Worm (Caenorhabditis elegans) whole organism, young adult: ENCODE data around the gene dmd-7.

Experiments
- B0035.1 ChIP-seq: sonication (generic microtip); optimal IDR thresholded peaks from 2 replicates; lab custom pipeline; 2016; ENCODE audit warnings: missing genetic modification characterization, mild to moderate bottlenecking, missing compliant biosample characterization, missing genotype, missing genetic modification reagents
- B0261.1 ChIP-seq: sonication (generic microtip); optimal IDR thresholded peaks from 2 replicates; lab custom pipeline; 2016; ENCODE audit warnings: mild to moderate bottlenecking, missing genetic modification characterization, moderate library complexity, missing compliant biosample characterization
- C17E4.6 ChIP-seq: fragments of 200-800 bp; sonication (Bioruptor generic); IDR thresholded peaks from 2 replicates; pipeline ENCODE4 v1.3.6; 2022; ENCODE audit warnings: missing genetic modification reagents, missing genetic modification characterization, missing compliant biosample characterization
- F23B12.7 ChIP-seq: sonication (generic microtip); optimal IDR thresholded peaks from 2 replicates; lab custom pipeline; 2017; ENCODE audit warnings: missing genetic modification characterization, mild to moderate bottlenecking, missing compliant biosample characterization, antibody characterized with exemption, moderate library complexity; ENCODE audit not compliant: insufficient read depth
- F37B4.10 ChIP-seq: fragments of 200-800 bp; sonication (Bioruptor generic); IDR thresholded peaks from 2 replicates; pipeline ENCODE4 v1.3.6; 2022; ENCODE audit warnings: missing genetic modification characterization, missing compliant biosample characterization
- F49E8.2 ChIP-seq: sonication (generic microtip); optimal IDR thresholded peaks from 3 replicates; lab custom pipeline; 2017; ENCODE audit warnings: missing genetic modification characterization, mild to moderate bottlenecking, missing compliant biosample characterization, antibody characterized with exemption, moderate library complexity; ENCODE audit not compliant: insufficient read depth
- Y56A3A.18 ChIP-seq: fragments of 200-800 bp; sonication (Bioruptor generic); IDR thresholded peaks from 2 replicates; pipeline ENCODE4 v1.3.6; 2022; ENCODE audit warnings: missing genetic modification reagents, missing genetic modification characterization, missing compliant biosample characterization
- athp-1 ChIP-seq: sonication (generic microtip); optimal IDR thresholded peaks from 2 replicates; lab custom pipeline; 2017; ENCODE audit warnings: mild to moderate bottlenecking, missing genetic modification characterization, missing compliant biosample characterization
- cebp-2 ChIP-seq: fragments of 200-800 bp; sonication (Bioruptor generic); IDR thresholded peaks from 2 replicates; pipeline ENCODE4 v1.3.6; 2022; ENCODE audit warnings: missing genetic modification characterization, missing compliant biosample characterization
- ceh-100 ChIP-seq: fragments of 200-800 bp; sonication (Bioruptor generic); IDR thresholded peaks from 2 replicates; pipeline ENCODE4 v1.3.6; 2022; ENCODE audit warnings: missing genetic modification reagents, missing genetic modification characterization, missing compliant biosample characterization
- ceh-40 ChIP-seq: fragments of 200-800 bp; sonication (Bioruptor generic); IDR thresholded peaks from 2 replicates; pipeline ENCODE4 v1.3.6; 2022; ENCODE audit warnings: missing genetic modification characterization, missing compliant biosample characterization
- ceh-79 ChIP-seq: sonication (generic microtip); optimal IDR thresholded peaks from 2 replicates; lab custom pipeline; 2017; ENCODE audit warnings: mild to moderate bottlenecking, missing genetic modification characterization, missing compliant biosample characterization
- dox-1 ChIP-seq: fragments of 200-800 bp; sonication (Bioruptor generic); IDR thresholded peaks from 2 replicates; pipeline ENCODE4 v1.3.6; 2022; ENCODE audit warnings: missing genetic modification reagents, missing genetic modification characterization, missing compliant biosample characterization
- dpl-1 ChIP-seq: fragments of 150-350 bp; optimal IDR thresholded peaks from 2 replicates; lab custom pipeline; 2014; ENCODE audit warnings: missing biosample characterization, missing genetic modification reagents, missing genetic modification characterization
- efl-1 ChIP-seq: fragments of 150-350 bp; optimal IDR thresholded peaks from 2 replicates; lab custom pipeline; 2014; ENCODE audit warnings: missing biosample characterization, missing genetic modification reagents, missing genetic modification characterization
- egl-18 ChIP-seq: fragments of 200-800 bp; sonication (Bioruptor generic); IDR thresholded peaks from 2 replicates; pipeline ENCODE4 v1.3.6; 2022; ENCODE audit warnings: missing genetic modification reagents, missing genetic modification characterization, missing compliant biosample characterization
- egl-44 ChIP-seq: fragments of 200-800 bp; sonication (Bioruptor generic); IDR thresholded peaks from 2 replicates; pipeline ENCODE4 v1.3.6; 2022; ENCODE audit warnings: missing genetic modification reagents, missing genetic modification characterization, missing compliant biosample characterization
- ekl-4 ChIP-seq: fragments of 200-800 bp; sonication (Bioruptor generic); IDR thresholded peaks from 2 replicates; pipeline ENCODE4 v1.3.6; 2022; ENCODE audit warnings: missing genetic modification reagents, missing genetic modification characterization, missing compliant biosample characterization
- fkh-3 ChIP-seq: sonication (generic microtip); optimal IDR thresholded peaks from 2 replicates; lab custom pipeline; 2016; ENCODE audit warnings: mild to moderate bottlenecking, missing genetic modification characterization, missing compliant biosample characterization
- him-1 ChIP-seq: sonication (generic microtip); optimal IDR thresholded peaks from 2 replicates; lab custom pipeline; 2016; ENCODE audit warnings: missing genotype, missing genetic modification reagents, missing genetic modification characterization, missing compliant biosample characterization
- let-526 ChIP-seq: fragments of 200-800 bp; sonication (Bioruptor generic); IDR thresholded peaks from 2 replicates; pipeline ENCODE4 v1.3.6; 2022; ENCODE audit warnings: missing genetic modification reagents, missing genetic modification characterization, missing compliant biosample characterization
- let-607 ChIP-seq, 2 experiments: fragments of 200-800 bp in 1 of 2; sonication (Bioruptor generic) in 1 of 2; sonication (generic microtip) in 1 of 2; optimal IDR thresholded peaks; 2 replicates each; lab custom pipeline; 2016 to 2018; ENCODE audit warnings: mild to moderate bottlenecking in 2 of 2, missing compliant biosample characterization in 2 of 2, missing genetic modification characterization in 2 of 2, moderate library complexity in 2 of 2, missing genotype in 1 of 2
- lin-26 ChIP-seq: fragments of 200-800 bp; sonication (Bioruptor generic); IDR thresholded peaks from 2 replicates; pipeline ENCODE4 v1.3.6; 2022; ENCODE audit warnings: missing genetic modification reagents, missing genetic modification characterization, missing compliant biosample characterization
- lin-35 ChIP-seq, 3 experiments: fragments of 150-350 bp in 2 of 3; sonication (generic microtip) in 1 of 3; optimal IDR thresholded peaks; 2 replicates each; lab custom pipeline; 2014 to 2018; ENCODE audit warnings: missing biosample characterization in 3 of 3, missing genetic modification characterization in 3 of 3, missing genetic modification reagents in 3 of 3
- lin-54 ChIP-seq: fragments of 200-800 bp; sonication (Bioruptor generic); optimal IDR thresholded peaks from 2 replicates; lab custom pipeline; 2018; ENCODE audit warnings: mild to moderate bottlenecking, missing genetic modification characterization, missing compliant biosample characterization
- lir-1 ChIP-seq: fragments of 200-800 bp; sonication (Bioruptor generic); conservative IDR thresholded peaks from 2 replicates; pipeline ENCODE4 v1.3.6; 2022; ENCODE audit warnings: missing genetic modification reagents, missing genetic modification characterization, missing compliant biosample characterization
- lsl-1 ChIP-seq: fragments of 200-800 bp; sonication (Bioruptor generic); optimal IDR thresholded peaks from 2 replicates; lab custom pipeline; 2018; ENCODE audit warnings: mild to moderate bottlenecking, missing genetic modification characterization, moderate library complexity, missing compliant biosample characterization
- lsy-27 ChIP-seq: sonication (generic microtip); optimal IDR thresholded peaks from 2 replicates; lab custom pipeline; 2017; ENCODE audit warnings: missing genetic modification characterization, mild to moderate bottlenecking, missing compliant biosample characterization, antibody characterized with exemption, missing genotype, borderline replicate concordance; ENCODE audit not compliant: insufficient read depth
- madf-3 ChIP-seq: fragments of 200-800 bp; sonication (Bioruptor generic); IDR thresholded peaks from 2 replicates; pipeline ENCODE4 v1.3.6; 2022; ENCODE audit warnings: missing genetic modification reagents, missing genetic modification characterization, missing compliant biosample characterization
- mel-28 ChIP-seq: sonication (generic microtip); optimal IDR thresholded peaks from 2 replicates; lab custom pipeline; 2016; ENCODE audit warnings: borderline replicate concordance, mild to moderate bottlenecking, missing genetic modification characterization, missing compliant biosample characterization
- mxl-1 ChIP-seq: sonication (generic microtip); optimal IDR thresholded peaks from 2 replicates; lab custom pipeline; 2016; ENCODE audit warnings: missing genetic modification characterization, missing compliant biosample characterization
- nfya-1 ChIP-seq: sonication (generic microtip); optimal IDR thresholded peaks from 2 replicates; lab custom pipeline; 2017; ENCODE audit warnings: antibody characterized with exemption, missing compliant biosample characterization, missing genetic modification characterization, borderline replicate concordance; ENCODE audit not compliant: insufficient read depth
- nhr-179 ChIP-seq: sonication (generic microtip); optimal IDR thresholded peaks from 2 replicates; lab custom pipeline; 2016; ENCODE audit warnings: mild to moderate bottlenecking, missing genetic modification characterization, missing compliant biosample characterization
- nhr-27 ChIP-seq: fragments of 200-800 bp; sonication (Bioruptor generic); optimal IDR thresholded peaks from 2 replicates; lab custom pipeline; 2018; ENCODE audit warnings: mild to moderate bottlenecking, missing genetic modification characterization, moderate library complexity, missing compliant biosample characterization
- nhr-80 ChIP-seq: sonication (generic microtip); optimal IDR thresholded peaks from 2 replicates; lab custom pipeline; 2016; ENCODE audit warnings: missing genetic modification characterization, missing compliant biosample characterization
- nhr-90 ChIP-seq: sonication (generic microtip); optimal IDR thresholded peaks from 2 replicates; lab custom pipeline; 2016; ENCODE audit warnings: missing genotype, mild to moderate bottlenecking, missing genetic modification characterization, missing compliant biosample characterization
- pha-4 ChIP-seq: fragments of 150-350 bp; sonication (generic microtip); optimal IDR thresholded peaks from 2 replicates; lab custom pipeline; 2014; ENCODE audit warnings: missing biosample characterization, missing genetic modification reagents, missing genetic modification characterization
- rpc-1 ChIP-seq, 2 experiments: fragments of 150-350 bp in 1 of 2; sonication (generic microtip) in 1 of 2; optimal IDR thresholded peaks; 2 replicates each; lab custom pipeline; 2014 to 2018; ENCODE audit warnings: missing biosample characterization in 1 of 2, missing genetic modification characterization in 1 of 2, missing genetic modification reagents in 1 of 2, missing genotype in 1 of 2
- sptf-2 ChIP-seq: fragments of 200-800 bp; sonication (Bioruptor generic); optimal IDR thresholded peaks from 2 replicates; lab custom pipeline; 2018; ENCODE audit warnings: mild to moderate bottlenecking, missing genetic modification characterization, missing compliant biosample characterization
- tlf-1 ChIP-seq: fragments of 200-800 bp; sonication (Bioruptor generic); optimal IDR thresholded peaks from 2 replicates; lab custom pipeline; 2018; ENCODE audit warnings: mild to moderate bottlenecking, missing genetic modification characterization, missing compliant biosample characterization
- unc-130 ChIP-seq: sonication (generic microtip); optimal IDR thresholded peaks from 2 replicates; lab custom pipeline; 2016; ENCODE audit warnings: missing genetic modification reagents, missing genetic modification characterization, missing compliant biosample characterization
- zfh-2 ChIP-seq: fragments of 200-800 bp; sonication (Bioruptor generic); conservative IDR thresholded peaks from 2 replicates; pipeline ENCODE4 v1.3.6; 2022; ENCODE audit warnings: missing genetic modification reagents, missing genetic modification characterization, missing compliant biosample characterization
- ztf-18 ChIP-seq: sonication (generic microtip); optimal IDR thresholded peaks from 2 replicates; lab custom pipeline; 2016; ENCODE audit warnings: missing genotype, mild to moderate bottlenecking, missing genetic modification characterization, missing compliant biosample characterization
- ztf-25 ChIP-seq: fragments of 200-800 bp; sonication (Bioruptor generic); IDR thresholded peaks from 2 replicates; pipeline ENCODE4 v1.3.6; 2022; ENCODE audit warnings: missing genetic modification reagents, missing genetic modification characterization, missing compliant biosample characterization
- ztf-3 ChIP-seq: fragments of 200-800 bp; sonication (Bioruptor generic); optimal IDR thresholded peaks from 2 replicates; lab custom pipeline; 2018; ENCODE audit warnings: mild to moderate bottlenecking, missing genetic modification characterization, missing compliant biosample characterization
- ztf-6 ChIP-seq: fragments of 200-800 bp; sonication (Bioruptor generic); IDR thresholded peaks from 2 replicates; pipeline ENCODE4 v1.3.6; 2022; ENCODE audit warnings: missing genetic modification reagents, missing genetic modification characterization, missing compliant biosample characterization

Gene dmd-7

DNA sequence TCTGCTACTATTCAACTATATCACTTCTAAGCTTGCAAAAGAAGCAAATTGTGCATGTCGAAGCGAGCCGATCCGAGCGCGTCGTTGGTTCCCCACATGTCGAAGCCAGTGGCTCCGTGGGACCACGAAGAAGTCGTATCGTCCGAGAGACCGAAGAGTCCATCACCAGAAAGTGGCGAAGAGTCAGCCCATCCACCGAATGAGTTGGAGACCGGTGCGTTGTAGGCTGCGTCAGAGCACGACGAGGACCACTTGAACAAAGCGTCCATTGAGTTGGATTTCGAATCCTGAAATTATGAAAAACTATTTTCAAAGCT is 22.8 kb upstream of the dmd-7 start (continued):
- TF ChIP-seq F37B4.10 (GFP tag; lab: Robert Waterston, UW): 0 out of 2 replicates have a peak, but pooled peaks have one; percentile 40
- no peak for TF ChIP-seq nhr-90 (tag; lab: Kevin White, UChicago)
- TF ChIP-seq dpl-1 (GFP tag; lab: Kevin White, UChicago): no peak
- no peak for TF ChIP-seq ztf-18 (tag; lab: Kevin White, UChicago)
- no peak for TF ChIP-seq lsl-1 (GFP tag; lab: Kevin White, UChicago)
- no peak for TF ChIP-seq F49E8.2 (tag; lab: Kevin White, UChicago)
- no peak for TF ChIP-seq B0261.1
- no peak for TF ChIP-seq egl-18 (GFP tag; lab: Robert Waterston, UW)
- TF ChIP-seq egl-44 (GFP tag; lab: Robert Waterston, UW): no peak
- TF ChIP-seq nhr-80 (tag; lab: Kevin White, UChicago): no peak
- no peak for TF ChIP-seq rpc-1 (optimal IDR thresholded peaks at IDR 0.05; lab: Kevin White, UChicago)
- no peak for TF ChIP-seq rpc-1 (tag; optimal IDR thresholded peaks at IDR 0.05; lab: Kevin White, UChicago)
- no peak for TF ChIP-seq tlf-1 (GFP tag; lab: Kevin White, UChicago)
- no peak for TF ChIP-seq him-1
- TF ChIP-seq efl-1: no peak
- no peak for TF ChIP-seq ztf-3 (GFP tag; lab: Kevin White, UChicago)
- no peak for TF ChIP-seq ceh-100

DNA sequence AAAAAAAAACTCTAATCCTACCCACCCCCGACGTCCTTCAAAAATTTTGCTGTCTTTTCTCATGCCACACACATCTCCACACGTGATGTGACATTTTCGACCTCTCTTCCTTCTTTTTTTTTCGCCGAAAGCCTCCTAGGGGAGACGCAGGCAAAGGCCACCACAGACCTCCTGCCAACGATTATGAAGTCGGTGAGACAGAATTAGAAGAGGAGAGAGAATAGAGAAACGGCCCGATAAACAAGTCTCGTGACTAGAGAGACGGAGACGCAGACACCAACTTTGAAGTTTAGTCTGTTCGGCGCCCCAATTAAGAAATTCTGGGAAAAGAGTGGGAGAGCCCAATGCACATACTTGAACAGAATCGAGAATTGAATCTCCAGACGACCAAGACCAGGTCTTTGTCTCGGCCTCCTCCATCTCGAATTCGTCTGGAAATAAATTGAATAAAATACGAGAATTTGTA is 22.2 kb upstream of the dmd-7 start:
- no peak for TF ChIP-seq sptf-2 (GFP tag; lab: Kevin White, UChicago)
- TF ChIP-seq B0035.1 (tag; lab: Kevin White, UChicago): peak; percentile 60
- peak; percentile 81 for TF ChIP-seq ekl-4 (GFP tag; lab: Robert Waterston, UW)
- peak; percentile 88; the same call in 1 of the 2 replicates for TF ChIP-seq cebp-2 (GFP tag; lab: Robert Waterston, UW)
- no peak for TF ChIP-seq nhr-179
- no peak for TF ChIP-seq efl-1
- TF ChIP-seq let-607 (tag; optimal IDR thresholded peaks at IDR 0.05; lab: Kevin White, UChicago): peak; percentile 68 to 80
- TF ChIP-seq let-526 (GFP tag; lab: Robert Waterston, UW): peak; percentile 86; the same call in 1 of the 2 replicates
- TF ChIP-seq lsy-27: no peak
- peak; percentile 89 for TF ChIP-seq dox-1 (GFP tag; lab: Robert Waterston, UW)
- TF ChIP-seq ztf-25 (GFP tag; lab: Robert Waterston, UW): no peak
- peak; percentile 57 for TF ChIP-seq Y56A3A.18
- TF ChIP-seq fkh-3 (tag; lab: Kevin White, UChicago): no peak
- peak; percentile 93 for TF ChIP-seq zfh-2 (GFP tag; lab: Robert Waterston, UW)
- TF ChIP-seq mel-28 (tag; lab: Kevin White, UChicago): peak; percentile 19
- TF ChIP-seq lir-1 (GFP tag; lab: Robert Waterston, UW): peak; percentile 72
- TF ChIP-seq lsl-1 (GFP tag; lab: Kevin White, UChicago): no peak
- TF ChIP-seq ztf-18 (tag; lab: Kevin White, UChicago): peak; percentile 70
- peak; percentile 83 for TF ChIP-seq egl-44 (GFP tag; lab: Robert Waterston, UW)
- TF ChIP-seq ceh-100: peak; percentile 52
- TF ChIP-seq nhr-27 (tag; lab: Kevin White, UChicago): no peak
- TF ChIP-seq mxl-1 (tag; lab: Kevin White, UChicago): no peak
- TF ChIP-seq lin-26 (GFP tag; lab: Robert Waterston, UW): peak; percentile 70
- peak in 1 of 3 experiments; percentile 88 for TF ChIP-seq lin-35 (GFP tag; optimal IDR thresholded peaks at IDR 0.05; lab: Kevin White, UChicago)
- no peak for TF ChIP-seq ceh-79 (tag; lab: Kevin White, UChicago)
- peak; percentile 75 for TF ChIP-seq athp-1
- no peak for TF ChIP-seq ceh-40 (GFP tag; lab: Robert Waterston, UW)
- TF ChIP-seq lin-54 (GFP tag; lab: Kevin White, UChicago): peak; percentile 79
- no peak for TF ChIP-seq ztf-6 (GFP tag; lab: Robert Waterston, UW)
- peak; percentile 65 for TF ChIP-seq C17E4.6
- peak; percentile 31 for TF ChIP-seq F23B12.7 (tag; lab: Kevin White, UChicago)
- TF ChIP-seq unc-130: no peak
- TF ChIP-seq pha-4 (tag; lab: Kevin White, UChicago): peak; percentile 97
- TF ChIP-seq nfya-1 (tag; lab: Kevin White, UChicago): no peak
- 0 out of 2 replicates have a peak, but pooled peaks have one; percentile 11 for TF ChIP-seq madf-3
- TF ChIP-seq egl-18 (GFP tag; lab: Robert Waterston, UW): peak; percentile 69; the same call in 1 of the 2 replicates
